Worm (Caenorhabditis elegans) whole organism, L4 larva: ENCODE results near the gene fbxa-95.
A peak's percentile ranks its signal among the peaks of the same experiment; 100 is the strongest.

Source experiments
- F37D6.2 ChIP-seq: sonication (generic microtip); optimal IDR thresholded peaks from 2 replicates; lab custom pipeline; 2016; ENCODE audit warnings: mild to moderate bottlenecking, missing genetic modification characterization, missing compliant biosample characterization
- F44E2.7 ChIP-seq: fragments of 200-800 bp; sonication (Bioruptor generic); IDR thresholded peaks from 2 replicates; pipeline ENCODE4 v2.1.2; 2022; ENCODE audit warnings: missing genetic modification characterization, missing compliant biosample characterization
- T20F7.1 ChIP-seq: fragments of 200-800 bp; sonication (Bioruptor generic); optimal IDR thresholded peaks from 2 replicates; lab custom pipeline; 2018; ENCODE audit warnings: mild to moderate bottlenecking, missing genetic modification characterization, missing compliant biosample characterization
- Y105C5A.15 ChIP-seq: fragments of 200-800 bp; sonication (Bioruptor generic); IDR thresholded peaks from 2 replicates; pipeline ENCODE4 v1.3.6; 2022; ENCODE audit warnings: missing genetic modification characterization, missing compliant biosample characterization
- Y48G9A.11 ChIP-seq: fragments of 200-800 bp; sonication (Bioruptor generic); IDR thresholded peaks from 2 replicates; pipeline ENCODE4 v1.3.6; 2022; ENCODE audit warnings: missing genetic modification reagents, missing genetic modification characterization, missing compliant biosample characterization
- Y75B8A.6 ChIP-seq: fragments of 200-800 bp; sonication (Bioruptor generic); IDR thresholded peaks from 2 replicates; pipeline ENCODE4 v1.3.6; 2022; ENCODE audit warnings: missing genetic modification reagents, missing genetic modification characterization, missing compliant biosample characterization
- ama-1 ChIP-seq: fragments of 150-350 bp; optimal IDR thresholded peaks from 2 replicates; lab custom pipeline; 2014; ENCODE audit warnings: inconsistent platforms, mixed read lengths
- ceh-20 ChIP-seq: fragments of 200-800 bp; sonication (Bioruptor generic); IDR thresholded peaks from 2 replicates; pipeline ENCODE4 v1.3.6; 2022; ENCODE audit warnings: missing genetic modification reagents, missing genetic modification characterization, missing compliant biosample characterization
- ctbp-1 ChIP-seq: fragments of 200-800 bp; sonication (Bioruptor generic); IDR thresholded peaks from 2 replicates; pipeline ENCODE4 v1.3.6; 2022; ENCODE audit warnings: missing genetic modification reagents, missing genetic modification characterization, missing compliant biosample characterization
- daf-16 ChIP-seq, 3 experiments: sonication (generic microtip); optimal IDR thresholded peaks; 2 replicates each; lab custom pipeline; 2016 to 2017; ENCODE audit warnings: missing genetic modification characterization in 3 of 3, missing genetic modification reagents in 3 of 3, mild to moderate bottlenecking in 2 of 3, missing compliant biosample characterization in 2 of 3, missing biosample characterization in 1 of 3, moderate library complexity in 1 of 3
- daf-19 ChIP-seq: fragments of 200-800 bp; sonication (Bioruptor generic); conservative IDR thresholded peaks from 2 replicates; pipeline ENCODE4 v1.3.6; 2022; ENCODE audit warnings: missing genetic modification characterization, missing compliant biosample characterization
- dmd-8 ChIP-seq: fragments of 200-800 bp; sonication (Bioruptor generic); IDR thresholded peaks from 2 replicates; pipeline ENCODE4 v1.3.6; 2022; ENCODE audit warnings: missing genetic modification characterization, missing compliant biosample characterization
- dpl-1 ChIP-seq: fragments of 150-350 bp; optimal IDR thresholded peaks from 2 replicates; lab custom pipeline; 2014; ENCODE audit warnings: missing biosample characterization, missing genetic modification reagents, missing genetic modification characterization
- duxl-1 ChIP-seq: sonication (generic microtip); optimal IDR thresholded peaks from 2 replicates; lab custom pipeline; 2016; ENCODE audit warnings: mild to moderate bottlenecking, missing genetic modification characterization, moderate library complexity, missing compliant biosample characterization; ENCODE audit not compliant: poor library complexity
- egl-27 ChIP-seq: sonication (generic microtip); optimal IDR thresholded peaks from 3 replicates; lab custom pipeline; 2017; ENCODE audit warnings: missing biosample characterization, missing genetic modification reagents, missing genetic modification characterization
- egl-43 ChIP-seq: fragments of 200-800 bp; sonication (Bioruptor generic); IDR thresholded peaks from 2 replicates; pipeline ENCODE4 v1.3.6; 2022; ENCODE audit warnings: missing genetic modification reagents, missing genetic modification characterization, missing compliant biosample characterization
- fkh-10 ChIP-seq: fragments of 150-350 bp; optimal IDR thresholded peaks from 2 replicates; lab custom pipeline; 2014; ENCODE audit warnings: missing biosample characterization, missing genetic modification reagents, missing genetic modification characterization
- gei-8 ChIP-seq: fragments of 200-800 bp; sonication (Bioruptor generic); optimal IDR thresholded peaks from 2 replicates; lab custom pipeline; 2018; ENCODE audit warnings: mild to moderate bottlenecking, missing genetic modification characterization, missing compliant biosample characterization
- hif-1 ChIP-seq, 2 experiments: sonication (generic microtip); optimal IDR thresholded peaks; 2 replicates each; lab custom pipeline; 2016 to 2017; ENCODE audit warnings: missing compliant biosample characterization in 2 of 2, missing genetic modification characterization in 2 of 2, missing genetic modification reagents in 2 of 2, missing genotype in 2 of 2, mild to moderate bottlenecking in 1 of 2
- hmg-1.1 ChIP-seq: fragments of 200-800 bp; sonication (Bioruptor generic); IDR thresholded peaks from 2 replicates; pipeline ENCODE4 v1.3.6; 2022; ENCODE audit warnings: missing genetic modification reagents, missing genetic modification characterization, missing compliant biosample characterization
- jun-1 ChIP-seq: fragments of 150-350 bp; optimal IDR thresholded peaks from 2 replicates; lab custom pipeline; 2014; ENCODE audit warnings: missing biosample characterization, missing genetic modification reagents, missing genetic modification characterization
- lim-7 ChIP-seq: fragments of 200-800 bp; sonication (Bioruptor generic); IDR thresholded peaks from 2 replicates; pipeline ENCODE4 v1.3.6; 2022; ENCODE audit warnings: missing genetic modification characterization, missing compliant biosample characterization
- lin-13 ChIP-seq: fragments of 150-350 bp; optimal IDR thresholded peaks from 2 replicates; lab custom pipeline; 2014; ENCODE audit warnings: missing biosample characterization, missing genetic modification reagents, missing genetic modification characterization
- lin-29 ChIP-seq: fragments of 200-800 bp; sonication (Bioruptor generic); IDR thresholded peaks from 2 replicates; pipeline ENCODE4 v1.3.6; 2022; ENCODE audit warnings: missing genetic modification reagents, missing genetic modification characterization, missing compliant biosample characterization
- lin-38 ChIP-seq: fragments of 200-800 bp; sonication (Bioruptor generic); IDR thresholded peaks from 2 replicates; pipeline ENCODE4 v1.3.6; 2022; ENCODE audit warnings: missing genetic modification reagents, missing genetic modification characterization, missing compliant biosample characterization
- lin-39 ChIP-seq: fragments of 150-350 bp; optimal IDR thresholded peaks from 2 replicates; lab custom pipeline; 2014; ENCODE audit warnings: missing biosample characterization, missing genetic modification reagents, missing genetic modification characterization
- madf-5 ChIP-seq, 2 experiments: fragments of 200-800 bp; sonication (Bioruptor generic); IDR thresholded peaks; 2 replicates each; pipeline ENCODE4 v1.3.6; 2022; ENCODE audit warnings: missing compliant biosample characterization in 2 of 2, missing genetic modification characterization in 2 of 2
- madf-9 ChIP-seq: fragments of 200-800 bp; sonication (Bioruptor generic); conservative IDR thresholded peaks from 2 replicates; pipeline ENCODE4 v1.3.6; 2022; ENCODE audit warnings: missing genetic modification reagents, missing genetic modification characterization, missing compliant biosample characterization
- mdl-1 ChIP-seq, 2 experiments: fragments of 150-350 bp in 1 of 2; sonication (generic microtip) in 1 of 2; optimal IDR thresholded peaks; 2 replicates each; lab custom pipeline; 2014 to 2017; ENCODE audit warnings: missing biosample characterization in 2 of 2, missing genetic modification characterization in 2 of 2
- mdt-29 ChIP-seq: fragments of 200-800 bp; sonication (Bioruptor generic); IDR thresholded peaks from 2 replicates; pipeline ENCODE4 v1.3.6; 2022; ENCODE audit warnings: missing genetic modification reagents, missing genetic modification characterization, missing compliant biosample characterization
- mxl-3 ChIP-seq: fragments of 200-800 bp; sonication (Bioruptor generic); optimal IDR thresholded peaks from 2 replicates; lab custom pipeline; 2018; ENCODE audit warnings: mild to moderate bottlenecking, missing genetic modification characterization, missing compliant biosample characterization
- nhr-25 ChIP-seq: sonication (generic microtip); optimal IDR thresholded peaks from 2 replicates; lab custom pipeline; 2017; ENCODE audit warnings: missing genetic modification characterization, mild to moderate bottlenecking, missing compliant biosample characterization, antibody characterized with exemption, moderate library complexity, borderline replicate concordance; ENCODE audit not compliant: insufficient read depth
- nhr-41 ChIP-seq: fragments of 200-800 bp; sonication (Bioruptor generic); IDR thresholded peaks from 2 replicates; pipeline ENCODE4 v1.3.6; 2022; ENCODE audit warnings: missing genetic modification reagents, missing genetic modification characterization, missing compliant biosample characterization
- nhr-42 ChIP-seq: fragments of 200-800 bp; sonication (Bioruptor generic); IDR thresholded peaks from 2 replicates; pipeline ENCODE4 v1.3.6; 2022; ENCODE audit warnings: missing genetic modification characterization, missing compliant biosample characterization
- nhr-6 ChIP-seq: fragments of 150-350 bp; optimal IDR thresholded peaks from 2 replicates; lab custom pipeline; 2014; ENCODE audit warnings: missing biosample characterization, missing genetic modification characterization
- pha-4 ChIP-seq, 2 experiments: fragments of 150-350 bp in 1 of 2; fragments of 200-800 bp in 1 of 2; sonication (Bioruptor generic) in 1 of 2; IDR thresholded peaks in 1 of 2; optimal IDR thresholded peaks in 1 of 2; 2 replicates each; pipeline versions ENCODE4 v1.3.6 to Lab custom; 2014 to 2022; ENCODE audit warnings: missing genetic modification characterization in 2 of 2, missing genetic modification reagents in 2 of 2, missing biosample characterization in 1 of 2, missing compliant biosample characterization in 1 of 2
- saeg-2 ChIP-seq: fragments of 200-800 bp; sonication (Bioruptor generic); IDR thresholded peaks from 2 replicates; pipeline ENCODE4 v1.3.6; 2022; ENCODE audit warnings: missing genetic modification reagents, missing genetic modification characterization, missing compliant biosample characterization
- set-16 ChIP-seq: fragments of 200-800 bp; sonication (Bioruptor generic); IDR thresholded peaks from 2 replicates; pipeline ENCODE4 v1.3.6; 2022; ENCODE audit warnings: missing genetic modification reagents, missing genetic modification characterization, missing compliant biosample characterization
- skn-1 ChIP-seq: fragments of 150-350 bp; optimal IDR thresholded peaks from 2 replicates; lab custom pipeline; 2014; ENCODE audit warnings: missing biosample characterization, missing genetic modification characterization
- snpc-1.2 ChIP-seq: fragments of 200-800 bp; sonication (Bioruptor generic); IDR thresholded peaks from 2 replicates; pipeline ENCODE4 v1.3.6; 2022; ENCODE audit warnings: missing genetic modification reagents, missing genetic modification characterization, missing compliant biosample characterization
- unc-39 ChIP-seq: sonication (generic microtip); optimal IDR thresholded peaks from 2 replicates; lab custom pipeline; 2017; ENCODE audit warnings: missing biosample characterization, missing genetic modification characterization
- zfp-3 ChIP-seq: fragments of 200-800 bp; sonication (Bioruptor generic); conservative IDR thresholded peaks from 2 replicates; pipeline ENCODE4 v1.3.6; 2022; ENCODE audit warnings: missing genetic modification reagents, missing genetic modification characterization, missing compliant biosample characterization
- ztf-11 ChIP-seq: fragments of 150-350 bp; optimal IDR thresholded peaks from 2 replicates; lab custom pipeline; 2014; ENCODE audit warnings: missing biosample characterization, missing genetic modification characterization
- ztf-7 ChIP-seq: fragments of 150-350 bp; optimal IDR thresholded peaks from 2 replicates; lab custom pipeline; 2014; ENCODE audit warnings: missing biosample characterization, missing genetic modification characterization

Gene fbxa-95

DNA sequence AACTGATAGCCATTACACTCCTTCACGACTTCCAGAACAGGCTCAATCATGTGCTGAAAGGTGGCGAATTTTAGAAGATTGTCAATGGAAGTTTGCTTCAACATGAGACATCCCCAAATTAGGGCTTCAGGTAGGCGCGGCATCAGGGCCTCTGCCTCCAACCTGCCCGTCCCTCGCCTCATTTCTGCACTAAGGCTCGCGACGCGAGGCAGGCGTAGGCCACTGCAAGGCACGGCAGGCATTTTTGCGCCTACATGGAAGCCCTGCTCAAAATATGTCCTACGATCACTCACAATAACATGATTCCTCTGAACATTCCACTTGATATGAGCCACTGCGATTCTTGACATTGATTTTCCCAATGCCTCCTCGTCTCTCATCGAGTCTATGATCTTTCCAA is 28.0 kb upstream of the fbxa-95 start:
- TF ChIP-seq zfp-3 = no peak
- TF ChIP-seq nhr-41 (GFP tag; lab: Robert Waterston, UW) = no peak
- TF ChIP-seq dmd-8 (GFP tag; lab: Robert Waterston, UW) = 0 out of 2 replicates have a peak, but pooled peaks have one; percentile 31
- TF ChIP-seq egl-43 = 0 out of 2 replicates have a peak, but pooled peaks have one; percentile 18
- TF ChIP-seq daf-19 (GFP tag; lab: Robert Waterston, UW) = no peak
- TF ChIP-seq Y105C5A.15 (GFP tag; lab: Robert Waterston, UW) = no peak
- TF ChIP-seq Y75B8A.6 (GFP tag; lab: Robert Waterston, UW) = no peak
- no peak for TF ChIP-seq lin-13 (GFP tag; lab: Kevin White, UChicago)
- TF ChIP-seq set-16 (GFP tag; lab: Robert Waterston, UW) = peak; percentile 59
- no peak for TF ChIP-seq hif-1 (tag; optimal IDR thresholded peaks at IDR 0.05; lab: Kevin White, UChicago)
- no peak for TF ChIP-seq lim-7 (GFP tag; lab: Robert Waterston, UW)
- no peak for TF ChIP-seq F44E2.7 (GFP tag; lab: Robert Waterston, UW)

DNA sequence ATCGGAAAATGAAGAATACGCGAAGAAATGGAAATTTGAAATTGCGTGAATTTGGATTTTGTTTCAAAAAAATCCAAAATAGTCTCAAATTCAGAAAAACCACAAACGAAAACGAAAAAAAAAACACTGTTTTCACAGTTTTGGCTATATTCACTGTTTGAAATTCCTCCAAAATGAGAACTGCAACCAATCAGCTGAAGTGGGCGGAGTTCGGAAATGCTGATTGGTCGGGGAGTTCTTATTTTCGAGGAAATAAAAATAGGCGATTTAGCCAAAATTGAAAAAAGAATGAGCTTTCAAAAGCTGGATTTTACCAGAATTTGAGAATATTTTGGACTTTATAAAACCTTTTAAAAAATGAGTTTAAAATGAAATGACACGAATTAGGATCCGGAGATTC is 26.4 kb upstream of the fbxa-95 start, which contains the start of gene glb-14:
Gene glb-14, minus strand, starts transcription at position 97 of the 400 bp plus-strand sequence.
- TF ChIP-seq skn-1 (tag; lab: Kevin White, UChicago) (no peak), daf-16 (GFP tag; optimal IDR thresholded peaks at IDR 0.05; lab: Kevin White, UChicago) (no peak), daf-16 (tag; optimal IDR thresholded peaks at IDR 0.05; lab: Kevin White, UChicago) (no peak), egl-27 (tag; lab: Kevin White, UChicago) (no peak), jun-1 (tag; lab: Kevin White, UChicago) (no peak), lin-38 (no peak)
- TF ChIP-seq, all 104 proteins: peak for 0

DNA sequence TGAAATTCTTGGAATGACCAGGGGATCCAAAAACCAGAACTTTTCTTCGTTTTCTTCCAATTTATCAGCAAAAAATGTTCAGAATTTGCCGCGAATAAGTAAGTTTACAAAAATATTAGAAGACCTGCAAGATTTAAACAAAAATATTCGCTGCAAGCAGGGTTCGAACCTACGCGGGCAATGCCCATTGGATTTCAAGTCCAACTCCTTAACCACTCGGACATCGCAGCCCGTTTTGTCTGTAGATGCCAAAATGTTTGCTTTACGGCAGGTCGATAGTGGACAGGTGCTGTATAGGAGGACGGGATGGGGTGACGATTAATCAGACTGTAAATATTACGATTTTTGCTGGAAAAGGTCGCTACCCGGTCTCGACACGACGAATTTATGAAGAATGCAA is 23.5 kb upstream of the fbxa-95 start:
- peak; percentile 71 for TF ChIP-seq Y48G9A.11 (GFP tag; lab: Robert Waterston, UW)
- TF ChIP-seq nhr-25 = no peak
- peak; percentile 43 for TF ChIP-seq duxl-1 (tag; lab: Kevin White, UChicago)
- no peak for TF ChIP-seq madf-9 (GFP tag; lab: Robert Waterston, UW)
- peak; percentile 53 for TF ChIP-seq gei-8 (GFP tag; lab: Kevin White, UChicago)
- no peak for TF ChIP-seq ctbp-1 (GFP tag; lab: Robert Waterston, UW)
- peak; percentile 79 for TF ChIP-seq snpc-1.2 (GFP tag; lab: Robert Waterston, UW)
- peak; percentile 87 for TF ChIP-seq egl-43
- TF ChIP-seq ama-1 = no peak
- TF ChIP-seq T20F7.1 (GFP tag; lab: Kevin White, UChicago) = no peak
- TF ChIP-seq ztf-11 (tag; lab: Kevin White, UChicago) = no peak
- no peak for TF ChIP-seq unc-39
- TF ChIP-seq skn-1 (tag; lab: Kevin White, UChicago) = no peak
- no peak for TF ChIP-seq lin-29 (GFP tag; lab: Robert Waterston, UW)
- TF ChIP-seq dmd-8 (GFP tag; lab: Robert Waterston, UW) = peak; percentile 76; the same call in 1 of the 2 replicates
- no peak for TF ChIP-seq dpl-1 (GFP tag; lab: Kevin White, UChicago)
- TF ChIP-seq mdt-29 (GFP tag; lab: Robert Waterston, UW) = no peak; the same call in 1 of the 2 replicates
- peak in 1 of 2 experiments; percentile 41 for TF ChIP-seq daf-16 (GFP tag; optimal IDR thresholded peaks at IDR 0.05; lab: Kevin White, UChicago)
- no peak for TF ChIP-seq daf-16 (tag; optimal IDR thresholded peaks at IDR 0.05; lab: Kevin White, UChicago)
- peak; percentile 67 for TF ChIP-seq pha-4 (GFP tag; IDR thresholded peaks at IDR 0.05; lab: Robert Waterston, UW)
- no peak for TF ChIP-seq pha-4 (tag; optimal IDR thresholded peaks at IDR 0.05; lab: Kevin White, UChicago)
- no peak for TF ChIP-seq lin-39 (tag; lab: Kevin White, UChicago)
- no peak for TF ChIP-seq fkh-10 (GFP tag; lab: Kevin White, UChicago)
- TF ChIP-seq mdl-1 (tag; optimal IDR thresholded peaks at IDR 0.05; lab: Kevin White, UChicago) = no peak
- no peak for TF ChIP-seq ceh-20
- peak; percentile 45; the same call in 1 of the 2 replicates for TF ChIP-seq F44E2.7 (GFP tag; lab: Robert Waterston, UW)
- TF ChIP-seq ztf-7 (tag; lab: Kevin White, UChicago) = no peak
- TF ChIP-seq hif-1 (tag; optimal IDR thresholded peaks at IDR 0.05; lab: Kevin White, UChicago) = no peak
- no peak for TF ChIP-seq set-16 (GFP tag; lab: Robert Waterston, UW)
- no peak for TF ChIP-seq nhr-6 (tag; lab: Kevin White, UChicago)
- TF ChIP-seq saeg-2 = peak; percentile 20; the same call in 1 of the 2 replicates
- TF ChIP-seq jun-1 (tag; lab: Kevin White, UChicago) = no peak
- TF ChIP-seq mxl-3 (GFP tag; lab: Kevin White, UChicago) = no peak
- TF ChIP-seq madf-5 (GFP tag; IDR thresholded peaks at IDR 0.05; lab: Robert Waterston, UW) = peak in 1 of 2 experiments; percentile 63; a peak in 1 of 4 replicates
- no peak for TF ChIP-seq nhr-42 (GFP tag; lab: Robert Waterston, UW)
- no peak for TF ChIP-seq F37D6.2 (tag; lab: Kevin White, UChicago)
- no peak for TF ChIP-seq hmg-1.1
